Fruit fly (Drosophila melanogaster) whole organism, prepupa: ENCODE data around the gene mRpL30.

Experiments
- CG11762 ChIP-seq: fragments of 200-800 bp; sonication (Bioruptor generic); optimal IDR thresholded peaks from 3 replicates; lab custom pipeline; 2016; ENCODE audit warnings: missing biosample characterization, missing genetic modification characterization; ENCODE audit not compliant: insufficient read depth
- CG11902 ChIP-seq: fragments of 200-800 bp; sonication (Bioruptor generic); optimal IDR thresholded peaks from 3 replicates; lab custom pipeline; 2016; ENCODE audit warnings: missing biosample characterization, missing genetic modification characterization
- CG15336 ChIP-seq: fragments of 200-800 bp; sonication (Bioruptor generic); IDR thresholded peaks from 2 replicates; pipeline ENCODE4 v1.3.6; 2022; ENCODE audit warnings: missing biosample characterization, missing genetic modification characterization
- CG16779 ChIP-seq: fragments of 200-800 bp; sonication (Bioruptor generic); optimal IDR thresholded peaks from 3 replicates; lab custom pipeline; 2017; ENCODE audit warnings: missing biosample characterization, mild to moderate bottlenecking, missing genetic modification characterization
- CG6792 ChIP-seq: fragments of 200-800 bp; sonication (Bioruptor generic); optimal IDR thresholded peaks from 3 replicates; lab custom pipeline; 2016; ENCODE audit warnings: missing biosample characterization, missing genetic modification characterization
- CG8319 ChIP-seq: fragments of 200-800 bp; sonication (Bioruptor generic); optimal IDR thresholded peaks from 3 replicates; lab custom pipeline; 2016; ENCODE audit warnings: missing biosample characterization, missing genetic modification characterization
- CG8632 ChIP-seq: fragments of 200-800 bp; sonication (Bioruptor generic); optimal IDR thresholded peaks from 3 replicates; lab custom pipeline; 2016; ENCODE audit warnings: missing biosample characterization, missing genetic modification characterization
- Eip75B ChIP-seq: fragments of 200-800 bp; sonication (Bioruptor generic); optimal IDR thresholded peaks from 3 replicates; lab custom pipeline; 2016; ENCODE audit warnings: missing biosample characterization, missing genetic modification characterization
- Ets21C ChIP-seq: fragments of 200-800 bp; sonication (Bioruptor generic); optimal IDR thresholded peaks from 3 replicates; lab custom pipeline; 2016; ENCODE audit warnings: missing biosample characterization, missing genetic modification characterization
- Hr38 ChIP-seq: sonication (Bioruptor generic); optimal IDR thresholded peaks from 2 replicates; lab custom pipeline; 2016; ENCODE audit warnings: missing biosample characterization, missing genetic modification characterization

dm6 chrX:4613613-4614012 is 34.1 kb upstream of the mRpL30 start:
- TF ChIP-seq Hr38 (GFP tag; lab: Kevin White, UChicago): no peak
- no peak for TF ChIP-seq CG6792 (GFP tag; lab: Kevin White, UChicago)
- no peak for TF ChIP-seq CG8632
- TF ChIP-seq Eip75B: no peak
- no peak for TF ChIP-seq CG11762 (GFP tag; lab: Kevin White, UChicago)
- TF ChIP-seq CG15336 (GFP tag; lab: Robert Waterston, UW): no peak
- TF ChIP-seq CG11902 (GFP tag; lab: Kevin White, UChicago): no peak
- no peak for TF ChIP-seq CG16779 (tag; lab: Kevin White, UChicago)
- TF ChIP-seq CG8319: no peak
- no peak for TF ChIP-seq Ets21C (GFP tag; lab: Kevin White, UChicago)
